Worm (Caenorhabditis elegans): ENCODE data around the gene csa-1.

Gene csa-1

ce11 chrII:9319058-9319915, at the start of gene csa-1, which contains the start of gene wdfy-2:
TSS of gene csa-1 (minus strand) at chrII:9319726.
TSS of gene wdfy-2 (plus strand) at chrII:9319865.
- no peak for TF ChIP-seq F13C5.2 (tag; optimal IDR thresholded peaks at IDR 0.05)
- no peak for TF ChIP-seq pes-1 (GFP tag; IDR thresholded peaks at IDR 0.05)
- TF ChIP-seq flt-1 (GFP tag; IDR thresholded peaks at IDR 0.05) = no peak
- no peak for TF ChIP-seq tra-4 (tag; optimal IDR thresholded peaks at IDR 0.05)
- no peak for TF ChIP-seq sea-1 (GFP tag; conservative IDR thresholded peaks at IDR 0.05)
- no peak for TF ChIP-seq tbx-11 (GFP tag; IDR thresholded peaks at IDR 0.05)
- no peak for TF ChIP-seq ets-7 (tag; optimal IDR thresholded peaks at IDR 0.05)
- no peak for TF ChIP-seq tbx-37 (GFP tag; conservative IDR thresholded peaks at IDR 0.05)
- TF ChIP-seq aly-1 (tag; optimal IDR thresholded peaks at IDR 0.05) = no peak
- no peak for TF ChIP-seq B0310.2 (tag; optimal IDR thresholded peaks at IDR 0.05)
- TF ChIP-seq ama-1 (optimal IDR thresholded peaks at IDR 0.05) = no peak
- no peak for TF ChIP-seq hnd-1 (tag; optimal IDR thresholded peaks at IDR 0.05)
- no peak for TF ChIP-seq ceh-13 (GFP tag; optimal IDR thresholded peaks at IDR 0.05)
- no peak for TF ChIP-seq hmg-4 (GFP tag; optimal IDR thresholded peaks at IDR 0.05)
- no peak for TF ChIP-seq ceh-36 (tag; optimal IDR thresholded peaks at IDR 0.05)
- TF ChIP-seq hmbx-1 (tag; optimal IDR thresholded peaks at IDR 0.05) = no peak
- TF ChIP-seq scrt-1 (GFP tag; IDR thresholded peaks at IDR 0.05) = no peak

- TF ChIP-seq scrt-1 (GFP tag; IDR thresholded peaks at IDR 0.05) = no peak
- TF ChIP-seq pes-1 (GFP tag; IDR thresholded peaks at IDR 0.05) = no peak
- no peak for TF ChIP-seq ceh-13 (GFP tag; optimal IDR thresholded peaks at IDR 0.05)
- TF ChIP-seq ama-1 (optimal IDR thresholded peaks at IDR 0.05) = no peak
- TF ChIP-seq tra-4 (tag; optimal IDR thresholded peaks at IDR 0.05) = no peak
- TF ChIP-seq hmg-4 (GFP tag; optimal IDR thresholded peaks at IDR 0.05) = no peak
- TF ChIP-seq tbx-11 (GFP tag; IDR thresholded peaks at IDR 0.05) = no peak
- TF ChIP-seq tbx-37 (GFP tag; conservative IDR thresholded peaks at IDR 0.05) = no peak
Measured at ce11 chrII:9362249-9362648, 42.7 kb upstream of the csa-1 start.

- TF ChIP-seq flt-1 (GFP tag; IDR thresholded peaks at IDR 0.05) (no peak), pes-1 (GFP tag; IDR thresholded peaks at IDR 0.05) (no peak), scrt-1 (GFP tag; IDR thresholded peaks at IDR 0.05) (no peak), tbx-37 (GFP tag; conservative IDR thresholded peaks at IDR 0.05) (no peak), hmg-4 (GFP tag; optimal IDR thresholded peaks at IDR 0.05) (no peak), tbx-11 (GFP tag; IDR thresholded peaks at IDR 0.05) (no peak), ceh-13 (GFP tag; optimal IDR thresholded peaks at IDR 0.05) (no peak), sea-1 (GFP tag; conservative IDR thresholded peaks at IDR 0.05) (no peak), tra-4 (tag; optimal IDR thresholded peaks at IDR 0.05) (no peak), hmbx-1 (tag; optimal IDR thresholded peaks at IDR 0.05) (no peak), B0310.2 (tag; optimal IDR thresholded peaks at IDR 0.05) (no peak), ceh-36 (tag; optimal IDR thresholded peaks at IDR 0.05) (no peak), aly-1 (tag; optimal IDR thresholded peaks at IDR 0.05) (no peak), ets-7 (tag; optimal IDR thresholded peaks at IDR 0.05) (no peak), F13C5.2 (tag; optimal IDR thresholded peaks at IDR 0.05) (no peak), ama-1 (optimal IDR thresholded peaks at IDR 0.05) (no peak), hnd-1 (tag; optimal IDR thresholded peaks at IDR 0.05) (no peak)
Measured at ce11 chrII:9358230-9358629, 38.7 kb upstream of the csa-1 start, which contains the start of gene mel-11. TSS of gene mel-11 (plus strand) at chrII:9358530.

- TF ChIP-seq F13C5.2 (tag; optimal IDR thresholded peaks at IDR 0.05) = no peak
- TF ChIP-seq hmg-4 (GFP tag; optimal IDR thresholded peaks at IDR 0.05) = peak; percentile 49
Measured at ce11 chrII:9356723-9357122, 37.2 kb upstream of the csa-1 start.

ce11 chrII:9352669-9353068, 33.1 kb upstream of the csa-1 start, which contains the start of the genes sdhb-1 and cup-15:
TSS of gene sdhb-1 (minus strand) at chrII:9352731.
TSS of gene cup-15 (plus strand) at chrII:9353000.
- no peak for TF ChIP-seq ama-1 (optimal IDR thresholded peaks at IDR 0.05)
- no peak for TF ChIP-seq ceh-13 (GFP tag; optimal IDR thresholded peaks at IDR 0.05)
- TF ChIP-seq tra-4 (tag; optimal IDR thresholded peaks at IDR 0.05) = no peak
- no peak for TF ChIP-seq flt-1 (GFP tag; IDR thresholded peaks at IDR 0.05)

ce11 chrII:9347444-9347843, 27.9 kb upstream of the csa-1 start:
- TF ChIP-seq tra-4 (tag; optimal IDR thresholded peaks at IDR 0.05) (no peak), hmbx-1 (tag; optimal IDR thresholded peaks at IDR 0.05) (no peak), ets-7 (tag; optimal IDR thresholded peaks at IDR 0.05) (no peak)

ce11 chrII:9346490-9346889, 27.0 kb upstream of the csa-1 start, which contains the start of gene F42A8.1:
TSS of gene F42A8.1 (minus strand) at chrII:9346590.
- TF ChIP-seq sea-1 (GFP tag; conservative IDR thresholded peaks at IDR 0.05) (0 out of 2 replicates have a peak, but pooled peaks have one; percentile 44), hnd-1 (tag; optimal IDR thresholded peaks at IDR 0.05) (no peak)

ce11 chrII:9345794-9346193, 26.3 kb upstream of the csa-1 start:
- TF ChIP-seq hnd-1 (tag; optimal IDR thresholded peaks at IDR 0.05) = no peak
- no peak for TF ChIP-seq ceh-36 (tag; optimal IDR thresholded peaks at IDR 0.05)
- no peak for TF ChIP-seq sea-1 (GFP tag; conservative IDR thresholded peaks at IDR 0.05)
- no peak for TF ChIP-seq ets-7 (tag; optimal IDR thresholded peaks at IDR 0.05)
- no peak for TF ChIP-seq pes-1 (GFP tag; IDR thresholded peaks at IDR 0.05)
- no peak for TF ChIP-seq tbx-11 (GFP tag; IDR thresholded peaks at IDR 0.05)
- no peak for TF ChIP-seq hmbx-1 (tag; optimal IDR thresholded peaks at IDR 0.05)
- no peak for TF ChIP-seq flt-1 (GFP tag; IDR thresholded peaks at IDR 0.05)
- TF ChIP-seq scrt-1 (GFP tag; IDR thresholded peaks at IDR 0.05) = no peak
- no peak for TF ChIP-seq F13C5.2 (tag; optimal IDR thresholded peaks at IDR 0.05)
- TF ChIP-seq ama-1 (optimal IDR thresholded peaks at IDR 0.05) = no peak
- no peak for TF ChIP-seq ceh-13 (GFP tag; optimal IDR thresholded peaks at IDR 0.05)
- no peak for TF ChIP-seq hmg-4 (GFP tag; optimal IDR thresholded peaks at IDR 0.05)
- TF ChIP-seq tra-4 (tag; optimal IDR thresholded peaks at IDR 0.05) = no peak
- TF ChIP-seq aly-1 (tag; optimal IDR thresholded peaks at IDR 0.05) = no peak
- TF ChIP-seq B0310.2 (tag; optimal IDR thresholded peaks at IDR 0.05) = no peak
- no peak for TF ChIP-seq tbx-37 (GFP tag; conservative IDR thresholded peaks at IDR 0.05)

Measured in whole organism, early embryonic.